Worm (Caenorhabditis elegans) whole organism, late embryonic: ENCODE measurements around the gene ztf-16.

Experiments
- ceh-31 ChIP-seq: sonication (generic microtip); optimal IDR thresholded peaks from 2 replicates; lab custom pipeline; 2016; ENCODE audit warnings: missing genetic modification characterization, missing compliant biosample characterization
- dve-1 ChIP-seq: sonication (generic microtip); optimal IDR thresholded peaks from 2 replicates; lab custom pipeline; 2017; ENCODE audit warnings: antibody characterized with exemption, mild to moderate bottlenecking, missing genetic modification characterization, missing compliant biosample characterization
- hlh-15 ChIP-seq: sonication (generic microtip); optimal IDR thresholded peaks from 2 replicates; lab custom pipeline; 2016; ENCODE audit warnings: missing genetic modification characterization, missing compliant biosample characterization
- lin-11 ChIP-seq: fragments of 200-800 bp; sonication (Bioruptor generic); optimal IDR thresholded peaks from 2 replicates; lab custom pipeline; 2018; ENCODE audit warnings: mild to moderate bottlenecking, missing genetic modification characterization, missing compliant biosample characterization
- tbx-7 ChIP-seq: sonication (generic microtip); optimal IDR thresholded peaks from 2 replicates; lab custom pipeline; 2016; ENCODE audit warnings: missing genotype, missing genetic modification characterization, missing compliant biosample characterization

DNA sequence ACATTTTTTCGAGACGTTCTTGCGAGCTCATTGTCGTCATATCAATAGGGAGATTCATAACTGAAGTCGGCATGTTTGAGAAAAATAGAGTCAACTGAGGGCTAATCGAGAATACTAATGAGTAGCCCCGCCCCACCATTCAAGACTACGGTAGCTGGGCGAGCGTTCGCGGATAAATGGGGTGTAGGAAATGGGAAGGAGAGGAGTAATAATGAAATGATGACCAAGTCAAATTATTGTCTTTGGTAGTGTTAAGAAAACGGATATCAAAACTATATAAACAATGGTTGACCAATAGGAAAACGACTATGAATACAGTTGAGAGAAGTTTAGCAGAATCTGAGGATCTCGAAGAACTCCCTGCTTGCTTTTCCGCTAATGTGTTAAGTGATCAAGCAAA is 49.8 kb downstream of the ztf-16 start, which contains the start of gene mls-2:
- no peak for TF ChIP-seq lin-11
- no peak for TF ChIP-seq ceh-31
- TF ChIP-seq hlh-15 (tag; lab: Kevin White, UChicago) = no peak
- no peak for TF ChIP-seq tbx-7 (tag; lab: Kevin White, UChicago)
- TF ChIP-seq dve-1 = no peak
